Fruit fly (Drosophila melanogaster): ENCODE results near the gene Nrd1.

DNA sequence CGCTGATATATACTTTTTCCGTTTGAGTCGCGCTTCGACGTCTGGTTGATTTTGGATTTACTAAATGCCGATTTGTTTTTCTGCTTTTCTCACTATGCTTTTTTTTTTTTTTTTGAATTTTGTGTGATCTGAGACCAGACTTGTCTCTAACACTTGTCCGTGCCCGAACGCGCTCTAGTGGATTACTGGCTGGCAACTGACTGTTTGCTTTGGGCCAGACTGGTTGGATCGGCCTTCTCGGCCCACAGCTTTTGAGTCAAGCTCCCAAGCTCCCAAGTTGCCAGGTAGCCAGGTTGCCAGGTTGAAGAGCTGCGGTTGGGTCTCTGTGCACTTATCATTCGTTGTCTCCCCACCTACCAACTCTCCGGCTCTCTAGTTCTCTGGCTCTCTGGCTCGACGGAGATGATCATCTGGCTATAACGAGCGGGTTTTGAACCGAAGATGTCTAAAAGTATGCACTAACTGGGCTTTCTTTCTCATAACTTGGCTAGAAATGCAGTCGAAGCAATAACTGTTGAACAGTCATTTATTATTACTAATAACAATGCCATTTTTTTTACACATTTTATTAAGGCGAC is 48.5 kb upstream of the Nrd1 start, which contains the start of gene pot:
- no peak for TF ChIP-seq psq (optimal IDR thresholded peaks at IDR 0.05)
- no peak for TF ChIP-seq EcR (GFP tag; optimal IDR thresholded peaks at IDR 0.05)
- TF ChIP-seq Dll (optimal IDR thresholded peaks at IDR 0.05): no peak
- TF ChIP-seq pan (optimal IDR thresholded peaks at IDR 0.05): no peak
- TF ChIP-seq usp (GFP tag; optimal IDR thresholded peaks at IDR 0.05): no peak
- TF ChIP-seq CG8478 (optimal IDR thresholded peaks at IDR 0.05): no peak

Data from whole organism.